Worm (Caenorhabditis elegans) whole organism, late embryonic: Measurements from ENCODE around the gene fbxa-6.

Experiments used
- C08G9.2 ChIP-seq: sonication (generic microtip); optimal IDR thresholded peaks from 2 replicates; lab custom pipeline; 2016; ENCODE audit warnings: mild to moderate bottlenecking, missing genetic modification characterization, moderate library complexity, missing compliant biosample characterization
- C38D4.7 ChIP-seq: fragments of 200-800 bp; sonication (Bioruptor generic); optimal IDR thresholded peaks from 2 replicates; lab custom pipeline; 2018; ENCODE audit warnings: mild to moderate bottlenecking, missing genetic modification characterization, moderate library complexity, missing compliant biosample characterization
- ahr-1 ChIP-seq: sonication (generic microtip); optimal IDR thresholded peaks from 2 replicates; lab custom pipeline; 2016; ENCODE audit warnings: missing genetic modification characterization, missing compliant biosample characterization
- ceh-30 ChIP-seq: fragments of 150-350 bp; optimal IDR thresholded peaks from 2 replicates; lab custom pipeline; 2014; ENCODE audit warnings: missing biosample characterization, missing genetic modification characterization
- ceh-45 ChIP-seq: fragments of 200-800 bp; sonication (Bioruptor generic); IDR thresholded peaks from 2 replicates; pipeline ENCODE4 v1.3.6; 2022; ENCODE audit warnings: missing genetic modification reagents, missing genetic modification characterization, missing compliant biosample characterization
- ceh-9 ChIP-seq: sonication (generic microtip); optimal IDR thresholded peaks from 2 replicates; lab custom pipeline; 2016; ENCODE audit warnings: mild to moderate bottlenecking, missing genetic modification characterization, inconsistent platforms, missing compliant biosample characterization
- dmd-4 ChIP-seq: sonication (generic microtip); optimal IDR thresholded peaks from 2 replicates; lab custom pipeline; 2016; ENCODE audit warnings: borderline replicate concordance, missing genetic modification characterization, missing compliant biosample characterization
- dve-1 ChIP-seq: sonication (generic microtip); optimal IDR thresholded peaks from 2 replicates; lab custom pipeline; 2017; ENCODE audit warnings: antibody characterized with exemption, mild to moderate bottlenecking, missing genetic modification characterization, missing compliant biosample characterization
- elt-2 ChIP-seq: sonication (generic microtip); optimal IDR thresholded peaks from 2 replicates; lab custom pipeline; 2016; ENCODE audit warnings: missing genetic modification reagents, missing genetic modification characterization, missing compliant biosample characterization
- hlh-13 ChIP-seq: fragments of 200-800 bp; sonication (Bioruptor generic); optimal IDR thresholded peaks from 2 replicates; lab custom pipeline; 2018; ENCODE audit warnings: mild to moderate bottlenecking, missing genetic modification characterization, missing compliant biosample characterization
- madf-2 ChIP-seq: sonication (generic microtip); optimal IDR thresholded peaks from 2 replicates; lab custom pipeline; 2017; ENCODE audit warnings: missing genetic modification characterization, missing compliant biosample characterization
- sdc-2 ChIP-seq: sonication (generic microtip); optimal IDR thresholded peaks from 2 replicates; lab custom pipeline; 2016; ENCODE audit warnings: missing genotype, missing genetic modification characterization, missing compliant biosample characterization
- unc-55 ChIP-seq: sonication (generic microtip); optimal IDR thresholded peaks from 2 replicates; lab custom pipeline; 2017; ENCODE audit warnings: missing biosample characterization, missing genetic modification reagents, missing genetic modification characterization
- unc-86 ChIP-seq: sonication (generic microtip); optimal IDR thresholded peaks from 2 replicates; lab custom pipeline; 2016; ENCODE audit warnings: missing genetic modification characterization, missing compliant biosample characterization

ce11 chrIII:16797-17196 lies 13.9 kb upstream of the fbxa-6 start:
- no peak for TF ChIP-seq ahr-1 (tag; lab: Kevin White, UChicago)
- no peak for TF ChIP-seq madf-2 (tag; lab: Kevin White, UChicago)
- no peak for TF ChIP-seq hlh-13 (GFP tag; lab: Kevin White, UChicago)
- no peak for TF ChIP-seq unc-86 (tag; lab: Kevin White, UChicago)
- TF ChIP-seq ceh-45 (GFP tag; lab: Robert Waterston, UW) = no peak
- no peak for TF ChIP-seq ceh-30
- TF ChIP-seq C38D4.7 = no peak
- no peak for TF ChIP-seq ceh-9 (tag; lab: Kevin White, UChicago)
- TF ChIP-seq C08G9.2 (tag; lab: Kevin White, UChicago) = no peak
- no peak for TF ChIP-seq dmd-4 (tag; lab: Kevin White, UChicago)
- no peak for TF ChIP-seq dve-1 (tag; lab: Kevin White, UChicago)
- no peak for TF ChIP-seq unc-55 (GFP tag; lab: Kevin White, UChicago)
- no peak for TF ChIP-seq sdc-2
- no peak for TF ChIP-seq elt-2 (tag; lab: Kevin White, UChicago)
